Worm (Caenorhabditis elegans) whole organism, L2 larva: Measurements from ENCODE around the gene gtap-1.

Experiments used
- ama-1 ChIP-seq: fragments of 150-350 bp; optimal IDR thresholded peaks from 2 replicates; lab custom pipeline; 2018; ENCODE audit warnings: inconsistent platforms
- blmp-1 ChIP-seq: sonication (generic microtip); optimal IDR thresholded peaks from 2 replicates; lab custom pipeline; 2017; ENCODE audit warnings: missing genetic modification characterization, mild to moderate bottlenecking, missing compliant biosample characterization, antibody characterized with exemption, moderate library complexity; ENCODE audit not compliant: insufficient read depth
- mdl-1 ChIP-seq, 2 experiments: fragments of 150-350 bp in 1 of 2; sonication (generic microtip) in 1 of 2; optimal IDR thresholded peaks; 2 replicates each; lab custom pipeline; 2017; ENCODE audit warnings: missing biosample characterization in 2 of 2, missing genetic modification characterization in 2 of 2
- nhr-237 ChIP-seq: fragments of 150-350 bp; optimal IDR thresholded peaks from 2 replicates; lab custom pipeline; 2014; ENCODE audit warnings: missing biosample characterization, missing genetic modification characterization
- unc-39 ChIP-seq: fragments of 150-350 bp; optimal IDR thresholded peaks from 2 replicates; lab custom pipeline; 2014; ENCODE audit warnings: missing biosample characterization, missing genetic modification characterization
- unc-62 ChIP-seq: fragments of 150-350 bp; optimal IDR thresholded peaks from 2 replicates; lab custom pipeline; 2014; ENCODE audit warnings: missing biosample characterization, missing genetic modification reagents, missing genetic modification characterization

ce11 chrII:5792490-5792889, 40.5 kb downstream of the gtap-1 start, which contains the start of gene K05F1.14:
- no peak for TF ChIP-seq ama-1 (lab: Kevin White, UChicago)
- no peak for TF ChIP-seq mdl-1 (tag; optimal IDR thresholded peaks at IDR 0.05; lab: Kevin White, UChicago)
- no peak for TF ChIP-seq nhr-237
- no peak for TF ChIP-seq blmp-1 (tag; lab: Kevin White, UChicago)
- no peak for TF ChIP-seq unc-62 (GFP tag; lab: Kevin White, UChicago)
- TF ChIP-seq unc-39 (tag; lab: Kevin White, UChicago), result no peak
